Worm (Caenorhabditis elegans) whole organism, mixed stage, embryonic: ENCODE data around the gene F15G9.2.

Experiments
- M03D4.4 ChIP-seq: sonication (generic microtip); optimal IDR thresholded peaks from 2 replicates; lab custom pipeline; 2017; ENCODE audit warnings: mild to moderate bottlenecking, missing genetic modification characterization, missing compliant biosample characterization
- bed-3 ChIP-seq: fragments of 200-800 bp; sonication (Bioruptor generic); optimal IDR thresholded peaks from 3 replicates; lab custom pipeline; 2018; ENCODE audit warnings: mild to moderate bottlenecking, missing genetic modification characterization, moderate library complexity, missing compliant biosample characterization
- blmp-1 ChIP-seq: fragments of 150-350 bp; optimal IDR thresholded peaks from 2 replicates; lab custom pipeline; 2014; ENCODE audit warnings: missing biosample characterization, missing genetic modification characterization
- ceh-39 ChIP-seq: fragments of 150-350 bp; optimal IDR thresholded peaks from 2 replicates; lab custom pipeline; 2014; ENCODE audit warnings: missing biosample characterization, missing genetic modification characterization
- ceh-43 ChIP-seq: fragments of 200-800 bp; sonication (Bioruptor generic); optimal IDR thresholded peaks from 2 replicates; lab custom pipeline; 2018; ENCODE audit warnings: mild to moderate bottlenecking, missing genetic modification characterization, moderate library complexity, missing compliant biosample characterization
- ceh-83 ChIP-seq: fragments of 200-800 bp; sonication (Bioruptor generic); optimal IDR thresholded peaks from 2 replicates; lab custom pipeline; 2018; ENCODE audit warnings: mild to moderate bottlenecking, missing genetic modification characterization, missing compliant biosample characterization
- drap-1 ChIP-seq: fragments of 200-800 bp; sonication (Bioruptor generic); optimal IDR thresholded peaks from 3 replicates; lab custom pipeline; 2018; ENCODE audit warnings: mild to moderate bottlenecking, missing genetic modification characterization, missing compliant biosample characterization
- elt-1 ChIP-seq: sonication (generic microtip); optimal IDR thresholded peaks from 2 replicates; lab custom pipeline; 2017; ENCODE audit warnings: missing genetic modification characterization, mild to moderate bottlenecking, missing compliant biosample characterization, antibody characterized with exemption, moderate library complexity, borderline replicate concordance; ENCODE audit not compliant: insufficient read depth
- elt-3 ChIP-seq: fragments of 150-350 bp; optimal IDR thresholded peaks from 2 replicates; lab custom pipeline; 2014; ENCODE audit warnings: missing biosample characterization, missing genetic modification characterization
- flh-1 ChIP-seq: fragments of 200-800 bp; sonication (Bioruptor generic); optimal IDR thresholded peaks from 2 replicates; lab custom pipeline; 2018; ENCODE audit warnings: mild to moderate bottlenecking, missing genetic modification characterization, moderate library complexity, missing compliant biosample characterization
- ham-2 ChIP-seq: fragments of 200-800 bp; sonication (Bioruptor generic); optimal IDR thresholded peaks from 2 replicates; lab custom pipeline; 2018; ENCODE audit warnings: mild to moderate bottlenecking, missing genetic modification characterization, missing compliant biosample characterization
- hlh-1 ChIP-seq: fragments of 150-350 bp; optimal IDR thresholded peaks from 2 replicates; lab custom pipeline; 2014; ENCODE audit warnings: missing biosample characterization, missing genetic modification reagents, missing genetic modification characterization
- lin-32 ChIP-seq: fragments of 200-800 bp; sonication (Bioruptor generic); optimal IDR thresholded peaks from 2 replicates; lab custom pipeline; 2018; ENCODE audit warnings: mild to moderate bottlenecking, missing genetic modification characterization, missing compliant biosample characterization
- lsy-2 ChIP-seq: fragments of 150-350 bp; optimal IDR thresholded peaks from 2 replicates; lab custom pipeline; 2014; ENCODE audit warnings: missing biosample characterization, missing genetic modification characterization
- mab-5 ChIP-seq: fragments of 150-350 bp; optimal IDR thresholded peaks from 2 replicates; lab custom pipeline; 2014; ENCODE audit warnings: missing biosample characterization, missing genetic modification characterization
- mep-1 ChIP-seq: fragments of 150-350 bp; optimal IDR thresholded peaks from 2 replicates; lab custom pipeline; 2017; ENCODE audit warnings: missing biosample characterization, missing genetic modification reagents, missing genetic modification characterization, inconsistent platforms
- mls-2 ChIP-seq: sonication (generic microtip); optimal IDR thresholded peaks from 2 replicates; lab custom pipeline; 2016; ENCODE audit warnings: mild to moderate bottlenecking, missing genetic modification characterization, moderate library complexity, missing compliant biosample characterization
- nhr-12 ChIP-seq: fragments of 150-350 bp; optimal IDR thresholded peaks from 2 replicates; lab custom pipeline; 2014; ENCODE audit warnings: missing biosample characterization, missing genetic modification characterization
- nhr-2 ChIP-seq: fragments of 150-350 bp; optimal IDR thresholded peaks from 2 replicates; lab custom pipeline; 2014; ENCODE audit warnings: missing biosample characterization, missing genetic modification characterization
- nhr-237 ChIP-seq: fragments of 150-350 bp; optimal IDR thresholded peaks from 2 replicates; lab custom pipeline; 2014; ENCODE audit warnings: missing biosample characterization, missing genetic modification characterization
- nhr-28 ChIP-seq: fragments of 150-350 bp; optimal IDR thresholded peaks from 2 replicates; lab custom pipeline; 2014; ENCODE audit warnings: missing biosample characterization, missing genetic modification characterization
- nhr-76 ChIP-seq: sonication (generic microtip); optimal IDR thresholded peaks from 2 replicates; lab custom pipeline; 2017; ENCODE audit warnings: missing biosample characterization, missing genetic modification characterization
- pha-4 ChIP-seq: fragments of 150-350 bp; optimal IDR thresholded peaks from 2 replicates; lab custom pipeline; 2018; ENCODE audit warnings: missing biosample characterization, missing genetic modification reagents, missing genetic modification characterization
- sem-2 ChIP-seq: fragments of 200-800 bp; sonication (Bioruptor generic); optimal IDR thresholded peaks from 2 replicates; lab custom pipeline; 2018; ENCODE audit warnings: mild to moderate bottlenecking, missing genetic modification characterization, missing compliant biosample characterization
- snpc-4 ChIP-seq: fragments of 150-350 bp; optimal IDR thresholded peaks from 2 replicates; lab custom pipeline; 2014; ENCODE audit warnings: missing biosample characterization, missing genetic modification characterization
- sptf-1 ChIP-seq: sonication (generic microtip); optimal IDR thresholded peaks from 2 replicates; lab custom pipeline; 2017; ENCODE audit warnings: mild to moderate bottlenecking, missing genetic modification characterization, moderate library complexity, missing compliant biosample characterization
- tbx-8 ChIP-seq: fragments of 200-800 bp; sonication (Bioruptor generic); optimal IDR thresholded peaks from 2 replicates; lab custom pipeline; 2018; ENCODE audit warnings: mild to moderate bottlenecking, missing genetic modification characterization, moderate library complexity, missing compliant biosample characterization
- unc-120 ChIP-seq: sonication (generic microtip); optimal IDR thresholded peaks from 2 replicates; lab custom pipeline; 2017; ENCODE audit warnings: missing genetic modification characterization, missing compliant biosample characterization; ENCODE audit not compliant: poor library complexity, severe bottlenecking
- unc-39 ChIP-seq: fragments of 150-350 bp; optimal IDR thresholded peaks from 2 replicates; lab custom pipeline; 2014; ENCODE audit warnings: missing biosample characterization, missing genetic modification characterization
- zip-8 ChIP-seq: fragments of 150-350 bp; optimal IDR thresholded peaks from 2 replicates; lab custom pipeline; 2014; ENCODE audit warnings: missing biosample characterization, missing genetic modification characterization
- ztf-11 ChIP-seq: fragments of 150-350 bp; optimal IDR thresholded peaks from 2 replicates; lab custom pipeline; 2014; ENCODE audit warnings: missing biosample characterization, missing genetic modification characterization

The F15G9.2 gene

DNA sequence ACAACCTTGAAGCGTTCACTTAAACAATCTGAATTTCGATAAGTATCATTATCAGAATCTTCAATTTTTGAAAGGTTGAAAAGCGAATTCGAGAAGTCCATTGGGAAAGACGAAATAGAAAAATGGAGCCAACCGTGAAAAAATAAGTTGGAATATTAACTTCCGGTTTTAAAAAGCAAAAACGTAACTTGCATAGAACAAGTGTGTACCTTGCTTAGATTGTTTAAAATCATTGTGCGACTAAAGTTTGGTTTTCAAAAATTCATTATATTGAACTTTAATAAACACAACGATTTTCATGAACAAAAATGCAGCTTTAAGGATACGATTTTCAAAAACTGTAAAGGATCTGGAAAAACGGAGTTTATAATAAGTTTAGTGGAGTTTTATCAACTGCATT lies at the start of gene F15G9.2:
Gene F15G9.2, minus strand, starts transcription at position 101 of the 400 bp plus-strand sequence.
- TF ChIP-seq nhr-28 (tag; lab: Kevin White, UChicago) (no peak), zip-8 (tag; lab: Kevin White, UChicago) (no peak), elt-1 (tag; lab: Kevin White, UChicago) (no peak), lsy-2 (tag; lab: Kevin White, UChicago) (no peak), ham-2 (GFP tag; lab: Kevin White, UChicago) (no peak)
- TF ChIP-seq, all 35 proteins: peak for 0

DNA sequence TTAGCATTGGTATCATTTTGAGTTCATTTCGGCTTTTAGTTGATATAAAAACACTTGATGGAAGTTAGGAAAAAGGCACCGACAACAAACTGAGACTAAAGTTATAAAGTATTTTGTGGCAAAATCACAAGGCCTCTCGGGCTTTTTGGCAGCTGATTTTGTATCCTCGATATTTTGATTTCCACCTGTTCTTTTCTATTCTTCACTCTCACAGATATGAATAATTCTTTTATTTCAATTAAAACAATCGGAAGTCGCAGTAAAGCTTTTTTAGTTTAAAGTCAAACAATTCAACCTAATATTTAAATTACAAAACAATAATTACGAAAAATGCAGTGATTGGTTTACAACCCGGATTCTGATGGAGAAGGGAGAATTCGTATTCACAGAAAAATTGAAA lies 47.8 kb upstream of the F15G9.2 start, which contains the start of gene T09B9.3:
Gene T09B9.3, minus strand, starts transcription at position 101 of the 400 bp plus-strand sequence.
- TF ChIP-seq sptf-1 (tag; lab: Kevin White, UChicago) (no peak), flh-1 (GFP tag; lab: Kevin White, UChicago) (no peak), sem-2 (GFP tag; lab: Kevin White, UChicago) (no peak), elt-3 (tag; lab: Kevin White, UChicago) (no peak), tbx-8 (no peak), lin-32 (GFP tag; lab: Kevin White, UChicago) (no peak), unc-39 (tag; lab: Kevin White, UChicago) (no peak), mab-5 (tag; lab: Kevin White, UChicago) (no peak), snpc-4 (tag; lab: Kevin White, UChicago) (no peak), ceh-83 (GFP tag; lab: Kevin White, UChicago) (no peak), nhr-28 (tag; lab: Kevin White, UChicago) (no peak), mls-2 (no peak), blmp-1 (tag; lab: Kevin White, UChicago) (no peak), mep-1 (no peak), nhr-76 (tag; lab: Kevin White, UChicago) (no peak), ceh-39 (no peak)

DNA sequence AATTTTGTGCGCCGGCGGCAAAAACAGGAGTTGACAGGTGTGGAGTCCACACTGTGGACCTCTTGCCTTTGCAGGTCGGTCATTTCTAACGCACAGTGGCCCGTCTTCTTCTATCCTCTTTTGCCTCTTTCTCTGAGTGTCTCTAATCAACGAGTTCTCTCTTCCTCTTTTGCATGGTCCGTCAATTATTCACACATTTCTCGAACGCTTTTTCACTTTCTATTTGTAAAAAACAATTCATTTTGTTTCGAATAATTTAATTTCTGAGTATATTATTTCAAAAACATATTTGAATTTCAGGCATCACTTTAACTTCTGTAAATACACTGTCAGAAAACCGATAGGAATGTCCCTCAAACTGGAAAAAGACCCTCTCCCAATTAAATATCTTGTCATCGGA lies 43.5 kb upstream of the F15G9.2 start, which contains the start of gene T09B9.1:
Gene T09B9.1, plus strand, starts transcription at position 301 of the 400 bp plus-strand sequence.
- TF ChIP-seq ceh-43 (GFP tag; lab: Kevin White, UChicago) (no peak), drap-1 (GFP tag; lab: Kevin White, UChicago) (no peak), sptf-1 (tag; lab: Kevin White, UChicago) (no peak), elt-1 (tag; lab: Kevin White, UChicago) (no peak), mep-1 (no peak), ceh-39 (no peak), elt-3 (tag; lab: Kevin White, UChicago) (no peak), mab-5 (tag; lab: Kevin White, UChicago) (no peak), mls-2 (no peak), hlh-1 (tag; lab: Kevin White, UChicago) (no peak), blmp-1 (tag; lab: Kevin White, UChicago) (no peak), sem-2 (GFP tag; lab: Kevin White, UChicago) (no peak), ham-2 (GFP tag; lab: Kevin White, UChicago) (no peak), unc-120 (tag; lab: Kevin White, UChicago) (no peak), bed-3 (GFP tag; lab: Kevin White, UChicago) (no peak), tbx-8 (no peak), lin-32 (GFP tag; lab: Kevin White, UChicago) (no peak), M03D4.4 (tag; lab: Kevin White, UChicago) (no peak)

ce11 chrX:9754537-9754936 lies 41.0 kb upstream of the F15G9.2 start:
- no peak for TF ChIP-seq unc-120 (tag; lab: Kevin White, UChicago)
- no peak for TF ChIP-seq nhr-2 (tag; lab: Kevin White, UChicago)
- no peak for TF ChIP-seq lsy-2 (tag; lab: Kevin White, UChicago)
- TF ChIP-seq ztf-11 (tag; lab: Kevin White, UChicago): no peak
- TF ChIP-seq ham-2 (GFP tag; lab: Kevin White, UChicago): no peak
- TF ChIP-seq elt-3 (tag; lab: Kevin White, UChicago): no peak
- TF ChIP-seq ceh-39: no peak
- TF ChIP-seq nhr-237: no peak
- no peak for TF ChIP-seq drap-1 (GFP tag; lab: Kevin White, UChicago)
- TF ChIP-seq bed-3 (GFP tag; lab: Kevin White, UChicago): no peak
- no peak for TF ChIP-seq mep-1
- no peak for TF ChIP-seq mls-2
- no peak for TF ChIP-seq nhr-28 (tag; lab: Kevin White, UChicago)
- no peak for TF ChIP-seq hlh-1 (tag; lab: Kevin White, UChicago)
- no peak for TF ChIP-seq pha-4
- TF ChIP-seq unc-39 (tag; lab: Kevin White, UChicago): no peak
- TF ChIP-seq nhr-12 (tag; lab: Kevin White, UChicago): no peak
